Worm (Caenorhabditis elegans) whole organism, late embryonic: ENCODE results near the gene bus-8B.

Source experiments
- C38D4.7 ChIP-seq: fragments of 200-800 bp; sonication (Bioruptor generic); optimal IDR thresholded peaks from 2 replicates; lab custom pipeline; 2018; ENCODE audit warnings: mild to moderate bottlenecking, missing genetic modification characterization, moderate library complexity, missing compliant biosample characterization
- F13H6.1 ChIP-seq: sonication (generic microtip); optimal IDR thresholded peaks from 2 replicates; lab custom pipeline; 2016; ENCODE audit warnings: missing genetic modification characterization, missing compliant biosample characterization
- K09A11.1 ChIP-seq: sonication (generic microtip); optimal IDR thresholded peaks from 2 replicates; lab custom pipeline; 2017; ENCODE audit warnings: antibody characterized with exemption, mild to moderate bottlenecking, missing genetic modification characterization, missing compliant biosample characterization; ENCODE audit not compliant: insufficient read depth
- T23F11.4 ChIP-seq: fragments of 200-800 bp; sonication (Bioruptor generic); optimal IDR thresholded peaks from 2 replicates; lab custom pipeline; 2018; ENCODE audit warnings: mild to moderate bottlenecking, missing genetic modification characterization, missing compliant biosample characterization
- Y22D7AL.16 ChIP-seq: sonication (generic microtip); optimal IDR thresholded peaks from 2 replicates; lab custom pipeline; 2016; ENCODE audit warnings: missing genetic modification characterization, missing compliant biosample characterization
- ahr-1 ChIP-seq: sonication (generic microtip); optimal IDR thresholded peaks from 2 replicates; lab custom pipeline; 2016; ENCODE audit warnings: missing genetic modification characterization, missing compliant biosample characterization
- ama-1 ChIP-seq: fragments of 150-350 bp; optimal IDR thresholded peaks from 2 replicates; lab custom pipeline; 2014
- ceh-14 ChIP-seq: sonication (generic microtip); optimal IDR thresholded peaks from 2 replicates; lab custom pipeline; 2016; ENCODE audit warnings: missing genotype, missing genetic modification characterization, missing compliant biosample characterization
- ceh-18 ChIP-seq: sonication (generic microtip); optimal IDR thresholded peaks from 2 replicates; lab custom pipeline; 2016; ENCODE audit warnings: missing genetic modification characterization, missing compliant biosample characterization
- ceh-19 ChIP-seq: fragments of 200-800 bp; sonication (Bioruptor generic); optimal IDR thresholded peaks from 2 replicates; lab custom pipeline; 2018; ENCODE audit warnings: mild to moderate bottlenecking, missing genetic modification characterization, missing compliant biosample characterization
- ceh-22 ChIP-seq: sonication (generic microtip); optimal IDR thresholded peaks from 2 replicates; lab custom pipeline; 2017; ENCODE audit warnings: missing biosample characterization, missing genetic modification characterization
- ceh-24 ChIP-seq: sonication (generic microtip); optimal IDR thresholded peaks from 2 replicates; lab custom pipeline; 2016; ENCODE audit warnings: mild to moderate bottlenecking, missing genetic modification characterization, missing compliant biosample characterization
- ceh-30 ChIP-seq: fragments of 150-350 bp; optimal IDR thresholded peaks from 2 replicates; lab custom pipeline; 2014; ENCODE audit warnings: missing biosample characterization, missing genetic modification characterization
- ceh-34 ChIP-seq: sonication (generic microtip); optimal IDR thresholded peaks from 2 replicates; lab custom pipeline; 2016; ENCODE audit warnings: mild to moderate bottlenecking, missing genetic modification characterization, missing compliant biosample characterization
- ceh-48 ChIP-seq: sonication (generic microtip); optimal IDR thresholded peaks from 2 replicates; lab custom pipeline; 2016; ENCODE audit warnings: missing genetic modification characterization, inconsistent platforms, missing compliant biosample characterization
- ceh-6 ChIP-seq: fragments of 200-800 bp; sonication (Bioruptor generic); optimal IDR thresholded peaks from 2 replicates; lab custom pipeline; 2018; ENCODE audit warnings: mild to moderate bottlenecking, missing genetic modification characterization, missing compliant biosample characterization
- ceh-9 ChIP-seq: sonication (generic microtip); optimal IDR thresholded peaks from 2 replicates; lab custom pipeline; 2016; ENCODE audit warnings: mild to moderate bottlenecking, missing genetic modification characterization, inconsistent platforms, missing compliant biosample characterization
- che-1 ChIP-seq: sonication (generic microtip); optimal IDR thresholded peaks from 2 replicates; lab custom pipeline; 2016; ENCODE audit warnings: mild to moderate bottlenecking, missing genetic modification characterization, missing compliant biosample characterization
- dve-1 ChIP-seq: sonication (generic microtip); optimal IDR thresholded peaks from 2 replicates; lab custom pipeline; 2017; ENCODE audit warnings: antibody characterized with exemption, mild to moderate bottlenecking, missing genetic modification characterization, missing compliant biosample characterization
- elt-4 ChIP-seq: sonication (generic microtip); optimal IDR thresholded peaks from 2 replicates; lab custom pipeline; 2016; ENCODE audit warnings: missing genetic modification characterization, missing compliant biosample characterization
- fkh-6 ChIP-seq: sonication (generic microtip); optimal IDR thresholded peaks from 2 replicates; lab custom pipeline; 2016; ENCODE audit warnings: missing genetic modification characterization, missing compliant biosample characterization
- gmeb-2 ChIP-seq: sonication (generic microtip); optimal IDR thresholded peaks from 2 replicates; lab custom pipeline; 2016; ENCODE audit warnings: missing genetic modification characterization, inconsistent platforms, missing compliant biosample characterization
- hlh-13 ChIP-seq: fragments of 200-800 bp; sonication (Bioruptor generic); optimal IDR thresholded peaks from 2 replicates; lab custom pipeline; 2018; ENCODE audit warnings: mild to moderate bottlenecking, missing genetic modification characterization, missing compliant biosample characterization
- hlh-30 ChIP-seq: sonication (generic microtip); optimal IDR thresholded peaks from 2 replicates; lab custom pipeline; 2017; ENCODE audit warnings: antibody characterized with exemption, missing genetic modification characterization, missing compliant biosample characterization; ENCODE audit not compliant: insufficient read depth
- hlh-6 ChIP-seq: sonication (generic microtip); optimal IDR thresholded peaks from 2 replicates; lab custom pipeline; 2016; ENCODE audit warnings: missing genotype, missing genetic modification characterization, missing compliant biosample characterization
- hlh-8 ChIP-seq: sonication (generic microtip); optimal IDR thresholded peaks from 2 replicates; lab custom pipeline; 2016; ENCODE audit warnings: missing genotype, missing genetic modification characterization, missing compliant biosample characterization
- mec-3 ChIP-seq: sonication (generic microtip); optimal IDR thresholded peaks from 2 replicates; lab custom pipeline; 2016; ENCODE audit warnings: borderline replicate concordance, missing genetic modification characterization, missing compliant biosample characterization
- nfya-1 ChIP-seq: sonication (generic microtip); optimal IDR thresholded peaks from 2 replicates; lab custom pipeline; 2017; ENCODE audit warnings: missing genetic modification characterization, mild to moderate bottlenecking, missing compliant biosample characterization, antibody characterized with exemption, moderate library complexity
- nhr-232 ChIP-seq: sonication (generic microtip); optimal IDR thresholded peaks from 2 replicates; lab custom pipeline; 2016; ENCODE audit warnings: missing genetic modification characterization, missing compliant biosample characterization
- npax-4 ChIP-seq: sonication (generic microtip); optimal IDR thresholded peaks from 2 replicates; lab custom pipeline; 2016; ENCODE audit warnings: missing genetic modification characterization, missing compliant biosample characterization
- pag-3 ChIP-seq: sonication (generic microtip); optimal IDR thresholded peaks from 2 replicates; lab custom pipeline; 2016; ENCODE audit warnings: missing compliant biosample characterization, missing genetic modification characterization, borderline replicate concordance
- pat-9 ChIP-seq: fragments of 200-800 bp; sonication (Bioruptor generic); optimal IDR thresholded peaks from 2 replicates; lab custom pipeline; 2018; ENCODE audit warnings: mild to moderate bottlenecking, missing genetic modification characterization, moderate library complexity, missing compliant biosample characterization
- pax-1 ChIP-seq: fragments of 150-350 bp; optimal IDR thresholded peaks from 2 replicates; lab custom pipeline; 2014; ENCODE audit warnings: missing biosample characterization, missing genetic modification characterization
- pha-2 ChIP-seq: sonication (generic microtip); optimal IDR thresholded peaks from 2 replicates; lab custom pipeline; 2017; ENCODE audit warnings: mild to moderate bottlenecking, missing genetic modification characterization, missing compliant biosample characterization
- pha-4 ChIP-seq: fragments of 150-350 bp; optimal IDR thresholded peaks from 2 replicates; lab custom pipeline; 2018; ENCODE audit warnings: missing biosample characterization, missing genetic modification reagents, missing genetic modification characterization
- pqm-1 ChIP-seq: sonication (generic microtip); optimal IDR thresholded peaks from 2 replicates; lab custom pipeline; 2016; ENCODE audit warnings: missing genetic modification characterization, missing compliant biosample characterization
- pros-1 ChIP-seq: fragments of 150-350 bp; optimal IDR thresholded peaks from 2 replicates; lab custom pipeline; 2014; ENCODE audit warnings: missing biosample characterization, missing genetic modification reagents, missing genetic modification characterization
- ref-2 ChIP-seq: sonication (generic microtip); optimal IDR thresholded peaks from 2 replicates; lab custom pipeline; 2016; ENCODE audit warnings: missing genetic modification characterization, missing compliant biosample characterization
- rnt-1 ChIP-seq: sonication (generic microtip); optimal IDR thresholded peaks from 2 replicates; lab custom pipeline; 2016; ENCODE audit warnings: missing genetic modification characterization, missing compliant biosample characterization
- sox-2 ChIP-seq: fragments of 200-800 bp; sonication (Bioruptor generic); IDR thresholded peaks from 2 replicates; pipeline ENCODE4 v1.3.6; 2022; ENCODE audit warnings: missing genetic modification reagents, missing genetic modification characterization, missing compliant biosample characterization
- sox-4 ChIP-seq: sonication (generic microtip); optimal IDR thresholded peaks from 2 replicates; lab custom pipeline; 2017; ENCODE audit warnings: mild to moderate bottlenecking, missing genetic modification characterization, inconsistent platforms, missing compliant biosample characterization
- syd-9 ChIP-seq: sonication (generic microtip); optimal IDR thresholded peaks from 2 replicates; lab custom pipeline; 2016; ENCODE audit warnings: mild to moderate bottlenecking, missing genetic modification characterization, moderate library complexity, missing compliant biosample characterization
- tbx-2 ChIP-seq: sonication (generic microtip); optimal IDR thresholded peaks from 2 replicates; lab custom pipeline; 2016; ENCODE audit warnings: missing genetic modification characterization, missing compliant biosample characterization
- tbx-7 ChIP-seq: sonication (generic microtip); optimal IDR thresholded peaks from 2 replicates; lab custom pipeline; 2016; ENCODE audit warnings: missing genotype, missing genetic modification characterization, missing compliant biosample characterization
- ttx-3 ChIP-seq: sonication (generic microtip); optimal IDR thresholded peaks from 2 replicates; lab custom pipeline; 2016; ENCODE audit warnings: missing genetic modification reagents, missing genetic modification characterization, missing compliant biosample characterization
- unc-3 ChIP-seq, 2 experiments: fragments of 200-800 bp in 1 of 2; sonication (Bioruptor generic) in 1 of 2; sonication (generic microtip) in 1 of 2; conservative IDR thresholded peaks in 1 of 2; optimal IDR thresholded peaks in 1 of 2; 2 replicates each; pipeline versions ENCODE4 v1.3.6 to Lab custom; 2016 to 2022; ENCODE audit warnings: missing compliant biosample characterization in 2 of 2, missing genetic modification characterization in 2 of 2, missing genetic modification reagents in 1 of 2
- unc-42 ChIP-seq: sonication (generic microtip); optimal IDR thresholded peaks from 2 replicates; lab custom pipeline; 2016; ENCODE audit warnings: missing genotype, missing genetic modification characterization, missing compliant biosample characterization

The bus-8B gene

DNA sequence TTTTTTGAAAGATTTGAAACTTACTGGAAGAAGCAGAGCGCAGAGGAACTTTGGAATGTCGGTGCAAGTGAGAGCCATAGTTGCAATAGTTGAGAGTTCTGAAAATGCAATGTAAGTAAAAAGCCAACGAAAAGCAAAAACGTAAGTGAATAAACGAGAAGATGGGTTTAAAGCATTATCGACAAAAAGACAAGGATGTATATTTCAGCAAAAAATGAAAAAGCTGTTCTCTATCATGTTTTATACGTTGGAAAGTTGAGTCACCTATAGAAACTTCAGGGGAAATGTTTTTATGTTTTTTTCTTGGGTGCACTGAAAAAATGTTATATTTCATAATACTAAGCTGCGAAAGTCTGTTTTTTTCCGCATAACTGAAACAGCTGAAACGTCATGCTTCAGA lies 23.9 kb downstream of the bus-8B start, which contains the start of gene T23F2.5:
Gene T23F2.5, minus strand, starts transcription at position 101 of the 400 bp plus-strand sequence.
- TF ChIP-seq ttx-3 (no peak), ceh-34 (tag; lab: Kevin White, UChicago) (no peak), pha-4 (no peak), rnt-1 (no peak), ama-1 (lab: Kevin White, UChicago) (no peak), pqm-1 (no peak)

DNA sequence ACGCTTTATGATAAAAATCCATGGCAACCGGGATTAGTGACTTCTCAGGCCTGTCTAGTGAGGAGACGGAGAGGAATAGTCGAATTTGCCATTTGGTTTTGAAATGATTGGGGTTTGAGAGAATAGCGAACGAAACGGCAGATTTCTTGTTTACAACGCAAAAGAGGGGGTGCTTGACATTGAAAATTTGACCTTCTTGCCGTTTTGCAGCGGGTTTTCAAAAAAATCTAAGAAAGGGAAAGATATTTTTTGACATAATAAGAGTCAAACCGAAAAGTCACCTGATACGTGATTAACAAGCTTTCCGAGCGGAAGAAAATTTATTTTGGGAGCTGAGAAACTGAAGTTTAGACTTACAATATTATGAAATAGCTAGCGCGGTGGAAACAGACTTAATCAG lies 24.7 kb downstream of the bus-8B start:
- TF ChIP-seq ceh-14 (tag; lab: Kevin White, UChicago) (no peak), tbx-2 (no peak), pha-2 (tag; lab: Kevin White, UChicago) (no peak), ceh-48 (tag; lab: Kevin White, UChicago) (no peak), nhr-232 (tag; lab: Kevin White, UChicago) (no peak), ceh-19 (no peak)

DNA sequence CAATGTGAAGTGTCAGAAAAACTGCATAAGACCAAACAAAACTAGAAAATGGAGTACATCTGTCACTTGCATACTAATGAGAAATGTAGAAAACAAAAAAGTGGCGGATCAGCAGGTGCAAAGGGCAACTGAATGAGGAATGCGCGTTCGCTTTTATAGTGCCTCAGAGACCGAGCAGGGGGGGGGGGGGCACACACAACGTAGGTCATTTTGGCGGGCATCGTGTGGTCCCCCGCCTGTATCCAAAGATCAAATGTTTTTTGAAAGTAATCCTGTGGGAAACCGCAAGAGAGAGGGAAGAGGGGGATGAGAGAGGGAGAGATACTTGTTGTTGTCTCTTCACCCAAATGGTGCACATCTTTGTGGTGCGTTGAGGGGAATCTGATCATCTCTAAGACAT lies 25.2 kb downstream of the bus-8B start:
- TF ChIP-seq sox-2 (GFP tag; lab: Robert Waterston, UW) (no peak), unc-42 (tag; lab: Kevin White, UChicago) (peak; percentile 31), gmeb-2 (tag; lab: Kevin White, UChicago) (no peak), pat-9 (no peak), tbx-2 (peak; percentile 27), pax-1 (tag; lab: Kevin White, UChicago) (no peak), che-1 (tag; lab: Kevin White, UChicago) (no peak), ttx-3 (no peak), C38D4.7 (GFP tag; lab: Kevin White, UChicago) (no peak), syd-9 (tag; lab: Kevin White, UChicago) (no peak), ceh-18 (tag; lab: Kevin White, UChicago) (no peak), ahr-1 (no peak), hlh-13 (no peak), pha-2 (tag; lab: Kevin White, UChicago) (no peak), ceh-30 (no peak), F13H6.1 (tag; lab: Kevin White, UChicago) (no peak), hlh-30 (tag; lab: Kevin White, UChicago) (no peak), ceh-19 (no peak), mec-3 (tag; lab: Kevin White, UChicago) (no peak), ceh-48 (tag; lab: Kevin White, UChicago) (no peak), hlh-6 (tag; lab: Kevin White, UChicago) (peak; percentile 74), Y22D7AL.16 (tag; lab: Kevin White, UChicago) (no peak), pqm-1 (no peak), elt-4 (tag; lab: Kevin White, UChicago) (no peak), T23F11.4 (GFP tag; lab: Kevin White, UChicago) (no peak), hlh-8 (tag; lab: Kevin White, UChicago) (no peak), ceh-6 (GFP tag; lab: Kevin White, UChicago) (no peak), dve-1 (tag; lab: Kevin White, UChicago) (no peak), ama-1 (lab: Kevin White, UChicago) (no peak), ref-2 (tag; lab: Kevin White, UChicago) (peak; percentile 10), tbx-7 (tag; lab: Kevin White, UChicago) (no peak), ceh-14 (tag; lab: Kevin White, UChicago) (no peak), pros-1 (tag; lab: Kevin White, UChicago) (no peak), nhr-232 (tag; lab: Kevin White, UChicago) (no peak), K09A11.1 (tag; lab: Kevin White, UChicago) (no peak), ceh-9 (tag; lab: Kevin White, UChicago) (no peak), nfya-1 (no peak), pag-3 (tag; lab: Kevin White, UChicago) (no peak), ceh-24 (tag; lab: Kevin White, UChicago) (no peak), sox-4 (tag; lab: Kevin White, UChicago) (no peak), ceh-22 (tag; lab: Kevin White, UChicago) (no peak), unc-3 (GFP tag; conservative IDR thresholded peaks at IDR 0.05; lab: Robert Waterston, UW) (no peak), unc-3 (tag; optimal IDR thresholded peaks at IDR 0.05; lab: Kevin White, UChicago) (no peak), npax-4 (no peak), rnt-1 (no peak), fkh-6 (tag; lab: Kevin White, UChicago) (peak; percentile 14), ceh-34 (tag; lab: Kevin White, UChicago) (peak; percentile 24)
